Fruit fly (Drosophila melanogaster) whole organism, pupa: ENCODE data around the gene Hsp67Ba.

Experiments
- CG10348 ChIP-seq: fragments of 200-800 bp; sonication (Bioruptor generic); IDR thresholded peaks from 2 replicates; pipeline ENCODE4 v1.3.6; 2022; ENCODE audit warnings: missing biosample characterization, missing genetic modification characterization
- CG12605 ChIP-seq: fragments of 200-800 bp; sonication (Bioruptor generic); IDR thresholded peaks from 2 replicates; pipeline ENCODE4 v1.3.6; 2022; ENCODE audit warnings: missing biosample characterization, missing genetic modification characterization
- CG13204 ChIP-seq: fragments of 200-800 bp; sonication (Bioruptor generic); optimal IDR thresholded peaks from 2 replicates; lab custom pipeline; 2018; ENCODE audit warnings: missing biosample characterization, mild to moderate bottlenecking, missing genetic modification characterization, moderate library complexity
- CG14655 ChIP-seq: fragments of 200-800 bp; sonication (Bioruptor generic); optimal IDR thresholded peaks from 3 replicates; lab custom pipeline; 2017; ENCODE audit warnings: mild to moderate bottlenecking, missing biosample characterization, missing genetic modification reagents, missing genetic modification characterization
- CG15710 ChIP-seq: fragments of 200-800 bp; sonication (Bioruptor generic); optimal IDR thresholded peaks from 2 replicates; lab custom pipeline; 2018; ENCODE audit warnings: missing biosample characterization, mild to moderate bottlenecking, missing genetic modification characterization, moderate library complexity
- CG17806 ChIP-seq: fragments of 200-800 bp; sonication (Bioruptor generic); optimal IDR thresholded peaks from 2 replicates; lab custom pipeline; 2018; ENCODE audit warnings: missing biosample characterization, mild to moderate bottlenecking, missing genetic modification characterization, moderate library complexity
- CG32121 ChIP-seq: fragments of 200-800 bp; sonication (Bioruptor generic); IDR thresholded peaks from 2 replicates; pipeline ENCODE4 v1.3.6; 2022; ENCODE audit warnings: missing biosample characterization, missing genetic modification characterization
- CG34367 ChIP-seq: fragments of 200-800 bp; sonication (Bioruptor generic); optimal IDR thresholded peaks from 2 replicates; lab custom pipeline; 2018; ENCODE audit warnings: missing biosample characterization, mild to moderate bottlenecking, missing genetic modification characterization
- CG4496 ChIP-seq: fragments of 200-800 bp; sonication (Bioruptor generic); IDR thresholded peaks from 3 replicates; pipeline ENCODE4 v1.3.6; 2022; ENCODE audit warnings: missing biosample characterization, missing genetic modification characterization
- CG8159 ChIP-seq: fragments of 200-800 bp; sonication (Bioruptor generic); optimal IDR thresholded peaks from 3 replicates; lab custom pipeline; 2018; ENCODE audit warnings: missing biosample characterization, mild to moderate bottlenecking, missing genetic modification characterization, moderate library complexity
- CG8301 ChIP-seq: fragments of 200-800 bp; sonication (Bioruptor generic); optimal IDR thresholded peaks from 2 replicates; lab custom pipeline; 2018; ENCODE audit warnings: missing biosample characterization, mild to moderate bottlenecking, missing genetic modification characterization
- CG9948 ChIP-seq: fragments of 200-800 bp; sonication (Bioruptor generic); optimal IDR thresholded peaks from 2 replicates; lab custom pipeline; 2018; ENCODE audit warnings: missing biosample characterization, mild to moderate bottlenecking, missing genetic modification characterization, moderate library complexity
- D1 ChIP-seq: fragments of 200-800 bp; sonication (Bioruptor generic); optimal IDR thresholded peaks from 2 replicates; lab custom pipeline; 2018; ENCODE audit warnings: missing biosample characterization, mild to moderate bottlenecking, missing genetic modification characterization, moderate library complexity
- EcR ChIP-seq: fragments of 200-800 bp; sonication (Bioruptor generic); optimal IDR thresholded peaks from 3 replicates; lab custom pipeline; 2019; ENCODE audit warnings: missing biosample characterization, missing genetic modification characterization, mild to moderate bottlenecking, moderate library complexity, missing genetic modification reagents
- Ets98B ChIP-seq: fragments of 200-800 bp; sonication (Bioruptor generic); IDR thresholded peaks from 2 replicates; pipeline ENCODE4 v1.3.6; 2022; ENCODE audit warnings: missing biosample characterization, missing genetic modification characterization
- Pif1A ChIP-seq: fragments of 200-800 bp; sonication (Bioruptor generic); optimal IDR thresholded peaks from 3 replicates; lab custom pipeline; 2016; ENCODE audit warnings: missing biosample characterization, missing genetic modification characterization
- Pif1B ChIP-seq: fragments of 200-800 bp; sonication (Bioruptor generic); optimal IDR thresholded peaks from 3 replicates; lab custom pipeline; 2016; ENCODE audit warnings: missing biosample characterization, missing genetic modification characterization
- Snoo ChIP-seq: fragments of 200-800 bp; sonication (Bioruptor generic); optimal IDR thresholded peaks from 3 replicates; lab custom pipeline; 2017; ENCODE audit warnings: missing biosample characterization, mild to moderate bottlenecking, missing genetic modification characterization, inconsistent platforms
- fd96Ca ChIP-seq: fragments of 200-800 bp; sonication (Bioruptor generic); IDR thresholded peaks from 3 replicates; pipeline ENCODE4 v1.3.6; 2022; ENCODE audit warnings: missing biosample characterization, missing genetic modification characterization
- gl ChIP-seq: fragments of 200-800 bp; sonication (Bioruptor generic); optimal IDR thresholded peaks from 2 replicates; lab custom pipeline; 2018; ENCODE audit warnings: missing biosample characterization, mild to moderate bottlenecking, missing genetic modification characterization
- rn ChIP-seq: fragments of 200-800 bp; sonication (Bioruptor generic); IDR thresholded peaks from 2 replicates; pipeline ENCODE4 v1.3.6; 2022; ENCODE audit warnings: missing biosample characterization, missing genetic modification characterization

Hsp67Ba gene

dm6 chr3L:9419328-9419727, 40.0 kb upstream of the Hsp67Ba start:
- TF ChIP-seq Ets98B: peak; percentile 85
- TF ChIP-seq gl (tag; lab: Kevin White, UChicago): no peak
- peak; percentile 85 for TF ChIP-seq CG4496 (GFP tag; lab: Robert Waterston, UW)
- TF ChIP-seq Snoo (tag; lab: Kevin White, UChicago): peak; percentile 21
- TF ChIP-seq D1: no peak
- peak; percentile 64 for TF ChIP-seq CG17806 (tag; lab: Kevin White, UChicago)
- TF ChIP-seq CG12605: peak; percentile 62
- peak; percentile 47 for TF ChIP-seq CG8159
- peak; percentile 53 for TF ChIP-seq CG8301
- peak; percentile 5 for TF ChIP-seq Pif1B (GFP tag; lab: Kevin White, UChicago)
- TF ChIP-seq CG10348: no peak
- peak; percentile 89 for TF ChIP-seq fd96Ca (GFP tag; lab: Robert Waterston, UW)
- TF ChIP-seq CG15710 (tag; lab: Kevin White, UChicago): peak; percentile 40
- TF ChIP-seq EcR (GFP tag; lab: Kevin White, UChicago): no peak
- peak; percentile 36 for TF ChIP-seq CG14655 (GFP tag; lab: Kevin White, UChicago)
- TF ChIP-seq CG32121 (GFP tag; lab: Robert Waterston, UW): peak; percentile 90
- TF ChIP-seq rn: peak; percentile 60
- TF ChIP-seq CG13204: no peak
- peak; percentile 21 for TF ChIP-seq CG34367
- TF ChIP-seq Pif1A (GFP tag; lab: Kevin White, UChicago): peak; percentile 61
- peak; percentile 45 for TF ChIP-seq CG9948 (tag; lab: Kevin White, UChicago)
- TF ChIP-seq, all 21 proteins: peak for 16

DNA sequence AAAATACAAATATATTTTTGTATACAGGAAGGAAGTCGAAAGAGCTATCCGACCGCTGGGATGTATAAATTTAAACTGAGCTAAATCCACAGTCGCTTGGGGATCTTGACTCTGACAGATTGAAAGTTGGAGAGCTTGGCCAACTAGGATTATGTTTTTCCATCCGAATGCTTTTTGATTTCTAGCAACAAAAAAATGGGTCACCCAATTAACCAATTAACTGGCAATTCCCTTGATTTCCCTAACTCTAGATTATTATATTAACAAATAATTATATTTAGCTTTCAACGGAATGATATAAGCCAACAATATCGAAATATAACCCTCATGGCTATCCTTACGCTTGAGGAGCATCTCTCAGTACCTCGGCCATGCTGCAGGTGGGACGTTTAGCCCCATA, 38.0 kb upstream of the Hsp67Ba start, which contains the start of gene CG3982:
TSS of gene CG3982 (minus strand) at position 101 of the 400 bp plus-strand sequence.
- TF ChIP-seq CG14655 (GFP tag; lab: Kevin White, UChicago): no peak
- no peak for TF ChIP-seq rn
- TF ChIP-seq CG4496 (GFP tag; lab: Robert Waterston, UW): no peak
- no peak for TF ChIP-seq CG17806 (tag; lab: Kevin White, UChicago)
- TF ChIP-seq CG10348: no peak
- TF ChIP-seq EcR (GFP tag; lab: Kevin White, UChicago): no peak
- TF ChIP-seq Pif1A (GFP tag; lab: Kevin White, UChicago): no peak
- no peak for TF ChIP-seq Ets98B
- no peak for TF ChIP-seq gl (tag; lab: Kevin White, UChicago)
- no peak for TF ChIP-seq CG32121 (GFP tag; lab: Robert Waterston, UW)
- no peak for TF ChIP-seq CG15710 (tag; lab: Kevin White, UChicago)
- no peak for TF ChIP-seq CG8159
- no peak for TF ChIP-seq Snoo (tag; lab: Kevin White, UChicago)
- TF ChIP-seq fd96Ca (GFP tag; lab: Robert Waterston, UW): no peak

- TF ChIP-seq Snoo (tag; lab: Kevin White, UChicago) (peak; percentile 51), D1 (no peak), CG8159 (peak; percentile 61), CG8301 (peak; percentile 36), CG13204 (no peak), CG9948 (tag; lab: Kevin White, UChicago) (peak; percentile 64), CG32121 (GFP tag; lab: Robert Waterston, UW) (peak; percentile 70), CG4496 (GFP tag; lab: Robert Waterston, UW) (peak; percentile 75; the same call in 2 of the 3 replicates), CG14655 (GFP tag; lab: Kevin White, UChicago) (no peak), CG34367 (peak; percentile 52), CG12605 (peak; percentile 60), Ets98B (peak; percentile 61), Pif1A (GFP tag; lab: Kevin White, UChicago) (peak; percentile 59), EcR (GFP tag; lab: Kevin White, UChicago) (peak; percentile 64), CG17806 (tag; lab: Kevin White, UChicago) (peak; percentile 61), Pif1B (GFP tag; lab: Kevin White, UChicago) (peak; percentile 57), CG15710 (tag; lab: Kevin White, UChicago) (peak; percentile 76), rn (0 out of 2 replicates have a peak, but pooled peaks have one; percentile 7), CG10348 (no peak), fd96Ca (GFP tag; lab: Robert Waterston, UW) (peak; percentile 65; the same call in 2 of the 3 replicates), gl (tag; lab: Kevin White, UChicago) (no peak)
- TF ChIP-seq, all 21 proteins: peak for 16
Measured at dm6 chr3L:9410754-9411423, 31.6 kb upstream of the Hsp67Ba start, which contains the start of the genes CG4022 and Cpsf5. CG4022 (minus strand) TSS chr3L:9410832. Cpsf5 (plus strand) TSS chr3L:9411038.

dm6 chr3L:9410030-9410589, 30.8 kb upstream of the Hsp67Ba start:
- TF ChIP-seq CG34367 (no peak), CG14655 (GFP tag; lab: Kevin White, UChicago) (no peak)

- TF ChIP-seq D1 (no peak), Pif1A (GFP tag; lab: Kevin White, UChicago) (no peak), fd96Ca (GFP tag; lab: Robert Waterston, UW) (no peak), CG13204 (no peak), CG32121 (GFP tag; lab: Robert Waterston, UW) (no peak), Ets98B (no peak), CG8159 (no peak)
Measured at dm6 chr3L:9404497-9404896, 25.2 kb upstream of the Hsp67Ba start, which contains the start of gene Cpr67B. Cpr67B (plus strand) TSS chr3L:9404797.
